Fruit fly (Drosophila melanogaster): ENCODE data around the gene LeuRS.
A peak's percentile ranks its signal among the peaks of the same experiment; 100 is the strongest.

LeuRS gene

DNA sequence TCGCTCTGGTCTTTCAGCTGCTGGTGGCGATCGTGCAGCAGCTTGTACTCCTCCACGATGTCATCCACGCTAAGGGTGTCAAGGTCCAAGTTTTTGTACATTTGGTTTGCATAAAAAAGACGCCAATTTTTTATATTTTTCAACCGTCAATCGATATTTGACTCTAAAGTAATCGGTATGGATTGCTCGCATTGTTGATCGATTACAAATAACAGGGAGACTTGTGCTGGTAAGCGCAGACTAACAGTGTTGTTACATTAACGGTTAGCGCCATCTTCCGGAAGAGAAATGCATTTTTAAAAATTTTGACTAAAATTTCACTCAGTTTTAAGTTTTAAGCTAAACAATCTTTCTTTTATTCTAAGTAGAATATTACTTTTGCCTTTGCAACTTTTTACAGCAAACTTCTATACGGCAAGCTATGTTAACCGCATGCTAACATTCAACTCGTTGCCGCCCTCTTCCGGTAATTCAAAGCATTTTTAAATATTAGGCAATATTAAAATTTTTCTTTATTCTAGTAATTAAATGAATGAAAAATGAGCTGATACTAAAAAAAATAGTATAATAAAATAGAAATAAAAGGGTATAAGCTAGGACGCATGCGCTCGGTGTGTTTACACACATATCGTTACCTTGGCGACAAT lies 15.9 kb upstream of the LeuRS start, which contains the start of the genes Spindly and IFT57 (continued):
- no peak for TF ChIP-seq CG3163 (GFP tag; optimal IDR thresholded peaks at IDR 0.05)
- no peak for TF ChIP-seq CG6254 (GFP tag; optimal IDR thresholded peaks at IDR 0.05)
- TF ChIP-seq CG6791 (GFP tag; IDR thresholded peaks at IDR 0.05; ENCODE audit: partially characterized antibody): peak; percentile 74
- TF ChIP-seq CG10209 (GFP tag; optimal IDR thresholded peaks at IDR 0.05): no peak
- TF ChIP-seq nmo (GFP tag; optimal IDR thresholded peaks at IDR 0.05): peak; percentile 5
- peak; percentile 99 for TF ChIP-seq CG17186 (GFP tag; optimal IDR thresholded peaks at IDR 0.05)
- TF ChIP-seq rib (GFP tag; IDR thresholded peaks at IDR 0.05): no peak
- no peak for TF ChIP-seq Chrac-16 (GFP tag; optimal IDR thresholded peaks at IDR 0.05)
- no peak for TF ChIP-seq Lhr (GFP tag; optimal IDR thresholded peaks at IDR 0.05)
- TF ChIP-seq CG34422 (GFP tag; IDR thresholded peaks at IDR 0.05): no peak
- no peak for TF ChIP-seq Camta (GFP tag; optimal IDR thresholded peaks at IDR 0.05)
- peak; percentile 0 for TF ChIP-seq CG18262 (tag; optimal IDR thresholded peaks at IDR 0.05)
- no peak for TF ChIP-seq CG30431 (GFP tag; optimal IDR thresholded peaks at IDR 0.05)
- no peak for TF ChIP-seq BtbVII (GFP tag; optimal IDR thresholded peaks at IDR 0.05)
- TF ChIP-seq ara (GFP tag; IDR thresholded peaks at IDR 0.05): no peak
- no peak for TF ChIP-seq Kr (GFP tag; optimal IDR thresholded peaks at IDR 0.05)
- TF ChIP-seq CG4404 (GFP tag; IDR thresholded peaks at IDR 0.05): no peak
- no peak for TF ChIP-seq az2 (GFP tag; optimal IDR thresholded peaks at IDR 0.05)
- TF ChIP-seq Meics (GFP tag; optimal IDR thresholded peaks at IDR 0.05): no peak
- no peak for TF ChIP-seq CG1024 (GFP tag; IDR thresholded peaks at IDR 0.05)
- TF ChIP-seq Atf-2 (GFP tag; optimal IDR thresholded peaks at IDR 0.05): no peak
- TF ChIP-seq CG11696 (GFP tag; IDR thresholded peaks at IDR 0.05): no peak
- TF ChIP-seq CG1832 (GFP tag; optimal IDR thresholded peaks at IDR 0.05): no peak
- no peak for TF ChIP-seq CG7928 (GFP tag; optimal IDR thresholded peaks at IDR 0.05)
- TF ChIP-seq CG3407 (GFP tag; optimal IDR thresholded peaks at IDR 0.05): no peak
- TF ChIP-seq Xbp1 (GFP tag; optimal IDR thresholded peaks at IDR 0.05): no peak
- TF ChIP-seq amos (GFP tag; IDR thresholded peaks at IDR 0.05; ENCODE audit: partially characterized antibody): peak; percentile 56; the same call in 1 of the 2 replicates
- no peak for TF ChIP-seq CG12942 (GFP tag; optimal IDR thresholded peaks at IDR 0.05)
- no peak for TF ChIP-seq gro (GFP tag; optimal IDR thresholded peaks at IDR 0.05)
- TF ChIP-seq CG1792 (GFP tag; optimal IDR thresholded peaks at IDR 0.05): no peak
- TF ChIP-seq pho (GFP tag; optimal IDR thresholded peaks at IDR 0.05): no peak
- no peak for TF ChIP-seq pan (optimal IDR thresholded peaks at IDR 0.05)
- TF ChIP-seq pan (GFP tag; optimal IDR thresholded peaks at IDR 0.05 in 1 of 2, IDR thresholded peaks at IDR 0.05 in 1 of 2): no peak
- no peak for TF ChIP-seq ac (GFP tag; optimal IDR thresholded peaks at IDR 0.05)
- no peak for TF ChIP-seq Jarid2 (GFP tag; optimal IDR thresholded peaks at IDR 0.05)
- TF ChIP-seq Taf1 (GFP tag; IDR thresholded peaks at IDR 0.05): no peak
- TF ChIP-seq bsh (GFP tag; optimal IDR thresholded peaks at IDR 0.05): no peak
- no peak for TF ChIP-seq Blimp-1 (GFP tag; optimal IDR thresholded peaks at IDR 0.05)
- TF ChIP-seq stwl (tag; optimal IDR thresholded peaks at IDR 0.05): no peak
- no peak for TF ChIP-seq crc (GFP tag; optimal IDR thresholded peaks at IDR 0.05)
- TF ChIP-seq CG17385 (GFP tag; optimal IDR thresholded peaks at IDR 0.05): no peak
- TF ChIP-seq Six4 (GFP tag; optimal IDR thresholded peaks at IDR 0.05): no peak
- TF ChIP-seq gt (GFP tag; IDR thresholded peaks at IDR 0.05): no peak
- TF ChIP-seq Mad (GFP tag; optimal IDR thresholded peaks at IDR 0.05): no peak
- TF ChIP-seq CG8765 (GFP tag; IDR thresholded peaks at IDR 0.05): no peak
- TF ChIP-seq tup (GFP tag; optimal IDR thresholded peaks at IDR 0.05): no peak
- TF ChIP-seq Gsc (GFP tag; IDR thresholded peaks at IDR 0.05): no peak
- TF ChIP-seq exex (tag; optimal IDR thresholded peaks at IDR 0.05): no peak
- no peak for TF ChIP-seq CG31388 (GFP tag; optimal IDR thresholded peaks at IDR 0.05)
- peak; percentile 29 for TF ChIP-seq MESR4 (GFP tag; optimal IDR thresholded peaks at IDR 0.05)
- TF ChIP-seq caup (GFP tag; optimal IDR thresholded peaks at IDR 0.05; ENCODE audit: severe bottlenecking): no peak
